Fruit fly (Drosophila melanogaster): Measurements from ENCODE around the gene milt.

The milt gene

DNA sequence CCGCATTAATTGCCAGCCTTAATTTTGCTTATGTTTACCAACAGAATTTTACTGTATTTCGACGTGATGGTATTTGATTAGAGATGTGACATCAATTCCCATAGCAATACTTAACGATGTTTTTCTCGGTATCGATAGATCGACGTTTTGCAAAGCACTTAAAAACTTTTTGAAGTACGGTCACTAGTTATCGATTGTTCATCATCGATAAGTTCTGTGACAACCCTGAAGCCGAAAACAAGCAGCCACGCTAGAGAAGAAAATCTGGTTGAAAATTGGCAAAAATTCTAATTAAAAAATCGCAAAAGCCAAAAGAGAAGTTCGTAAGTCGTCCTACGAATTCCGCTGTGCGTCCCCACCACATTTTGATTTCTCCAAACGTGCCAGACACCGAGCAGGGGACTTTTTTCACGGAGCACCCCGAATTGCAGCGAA, 5.1 kb upstream of the milt start, which contains the start of the genes Rab30 and Caper (continued):
- TF ChIP-seq ato (GFP tag; IDR thresholded peaks at IDR 0.05; ENCODE audit: partially characterized antibody) (peak; percentile 98), CG14710 (tag; optimal IDR thresholded peaks at IDR 0.05) (peak; percentile 69), p53 (GFP tag; optimal IDR thresholded peaks at IDR 0.05) (peak; percentile 68), Ets97D (GFP tag; optimal IDR thresholded peaks at IDR 0.05) (peak; percentile 91), cad (GFP tag; optimal IDR thresholded peaks at IDR 0.05) (no peak), CG17328 (GFP tag; IDR thresholded peaks at IDR 0.05) (peak; percentile 11; the same call in 1 of the 2 replicates), CG12659 (GFP tag; optimal IDR thresholded peaks at IDR 0.05) (peak; percentile 84), nau (GFP tag; optimal IDR thresholded peaks at IDR 0.05) (no peak), Oli (tag; optimal IDR thresholded peaks at IDR 0.05) (no peak), CG8359 (GFP tag; optimal IDR thresholded peaks at IDR 0.05; ENCODE audit: borderline replicate concordance) (no peak), trem (tag; optimal IDR thresholded peaks at IDR 0.05) (peak; percentile 76), aop (GFP tag; IDR thresholded peaks at IDR 0.05) (no peak), CG31441 (GFP tag; IDR thresholded peaks at IDR 0.05) (no peak), CG13624 (GFP tag; optimal IDR thresholded peaks at IDR 0.05) (peak; percentile 80), sna (GFP tag; IDR thresholded peaks at IDR 0.05; ENCODE audit: partially characterized antibody) (peak; percentile 95), CG12219 (GFP tag; optimal IDR thresholded peaks at IDR 0.05) (no peak), fd102C (GFP tag; optimal IDR thresholded peaks at IDR 0.05) (no peak), CG18262 (tag; optimal IDR thresholded peaks at IDR 0.05) (peak; percentile 9), NK7.1 (GFP tag; optimal IDR thresholded peaks at IDR 0.05) (no peak), ac (GFP tag; optimal IDR thresholded peaks at IDR 0.05) (no peak), dan (GFP tag; IDR thresholded peaks at IDR 0.05) (no peak), CG17912 (GFP tag; optimal IDR thresholded peaks at IDR 0.05) (peak; percentile 26), Taf1 (GFP tag; IDR thresholded peaks at IDR 0.05) (0 out of 2 replicates have a peak, but pooled peaks have one; percentile 38), pros (GFP tag; optimal IDR thresholded peaks at IDR 0.05) (no peak), CG11093 (GFP tag; IDR thresholded peaks at IDR 0.05) (no peak), ab (GFP tag; optimal IDR thresholded peaks at IDR 0.05) (no peak), CG34422 (GFP tag; IDR thresholded peaks at IDR 0.05) (peak; percentile 57; the same call in 2 of the 3 replicates), MTF-1 (GFP tag; optimal IDR thresholded peaks at IDR 0.05; ENCODE audit: borderline replicate concordance) (peak; percentile 3), B-H1 (GFP tag; IDR thresholded peaks at IDR 0.05) (no peak), ci (GFP tag; IDR thresholded peaks at IDR 0.05) (peak; percentile 79; the same call in 2 of the 3 replicates), NC2β (GFP tag; optimal IDR thresholded peaks at IDR 0.05) (peak; percentile 63), HLH3B (GFP tag; IDR thresholded peaks at IDR 0.05) (0 out of 2 replicates have a peak, but pooled peaks have one; percentile 28), CG4282 (GFP tag; optimal IDR thresholded peaks at IDR 0.05) (no peak), CG10274 (GFP tag; optimal IDR thresholded peaks at IDR 0.05) (no peak), HHEX (GFP tag; optimal IDR thresholded peaks at IDR 0.05) (no peak), al (GFP tag; IDR thresholded peaks at IDR 0.05) (peak; percentile 52), MESR4 (GFP tag; optimal IDR thresholded peaks at IDR 0.05) (peak; percentile 94), fd3F (GFP tag; optimal IDR thresholded peaks at IDR 0.05) (no peak), CG14667 (GFP tag; IDR thresholded peaks at IDR 0.05) (no peak), CG17385 (GFP tag; optimal IDR thresholded peaks at IDR 0.05) (peak; percentile 21), kay (GFP tag; optimal IDR thresholded peaks at IDR 0.05) (peak; percentile 86), so (GFP tag; IDR thresholded peaks at IDR 0.05) (no peak), Stat92E (GFP tag; optimal IDR thresholded peaks at IDR 0.05) (no peak), scrt (GFP tag; optimal IDR thresholded peaks at IDR 0.05) (peak; percentile 1), CG3163 (GFP tag; optimal IDR thresholded peaks at IDR 0.05) (peak; percentile 29), org-1 (GFP tag; optimal IDR thresholded peaks at IDR 0.05) (no peak), CG9876 (GFP tag; optimal IDR thresholded peaks at IDR 0.05) (no peak), Myb (GFP tag; optimal IDR thresholded peaks at IDR 0.05) (peak; percentile 75), prd (optimal IDR thresholded peaks at IDR 0.05) (no peak), prd (GFP tag; IDR thresholded peaks at IDR 0.05) (peak; percentile 57; the same call in 2 of the 3 replicates), vfl (GFP tag; optimal IDR thresholded peaks at IDR 0.05) (peak; percentile 74)
